Fruit fly (Drosophila melanogaster) whole organism, prepupa: Measurements from ENCODE around the gene CG13676.

Experiments used
- CG10631 ChIP-seq: fragments of 200-800 bp; sonication (Bioruptor generic); optimal IDR thresholded peaks from 2 replicates; lab custom pipeline; 2016; ENCODE audit warnings: missing biosample characterization, missing genetic modification characterization
- CG10669 ChIP-seq: fragments of 200-800 bp; sonication (Bioruptor generic); optimal IDR thresholded peaks from 3 replicates; lab custom pipeline; 2018; ENCODE audit warnings: missing biosample characterization, mild to moderate bottlenecking, missing genetic modification characterization, moderate library complexity
- CG11762 ChIP-seq: fragments of 200-800 bp; sonication (Bioruptor generic); optimal IDR thresholded peaks from 3 replicates; lab custom pipeline; 2016; ENCODE audit warnings: missing biosample characterization, missing genetic modification characterization; ENCODE audit not compliant: insufficient read depth
- CG15336 ChIP-seq: fragments of 200-800 bp; sonication (Bioruptor generic); IDR thresholded peaks from 2 replicates; pipeline ENCODE4 v1.3.6; 2022; ENCODE audit warnings: missing biosample characterization, missing genetic modification characterization
- CG16779 ChIP-seq: fragments of 200-800 bp; sonication (Bioruptor generic); optimal IDR thresholded peaks from 3 replicates; lab custom pipeline; 2017; ENCODE audit warnings: missing biosample characterization, mild to moderate bottlenecking, missing genetic modification characterization
- CG3032 ChIP-seq: fragments of 200-800 bp; optimal IDR thresholded peaks from 2 replicates; lab custom pipeline; 2019; ENCODE audit warnings: missing biosample characterization, mild to moderate bottlenecking, missing genetic modification characterization, moderate library complexity
- CG31627 ChIP-seq: fragments of 200-800 bp; sonication (Bioruptor generic); optimal IDR thresholded peaks from 3 replicates; lab custom pipeline; 2016; ENCODE audit warnings: missing biosample characterization, missing genetic modification characterization
- CG34406 ChIP-seq: fragments of 200-800 bp; sonication (Bioruptor generic); optimal IDR thresholded peaks from 3 replicates; lab custom pipeline; 2016; ENCODE audit warnings: missing biosample characterization, missing genetic modification characterization
- CG3919 ChIP-seq: fragments of 200-800 bp; sonication (Bioruptor generic); optimal IDR thresholded peaks from 3 replicates; lab custom pipeline; 2016; ENCODE audit warnings: missing biosample characterization, missing genetic modification characterization
- CG6276 ChIP-seq: fragments of 200-800 bp; sonication (Bioruptor generic); optimal IDR thresholded peaks from 2 replicates; lab custom pipeline; 2017; ENCODE audit warnings: missing biosample characterization, mild to moderate bottlenecking, missing genetic modification characterization
- CG6792 ChIP-seq: fragments of 200-800 bp; sonication (Bioruptor generic); optimal IDR thresholded peaks from 3 replicates; lab custom pipeline; 2016; ENCODE audit warnings: missing biosample characterization, missing genetic modification characterization
- CG6808 ChIP-seq: fragments of 200-800 bp; sonication (Bioruptor generic); optimal IDR thresholded peaks from 3 replicates; lab custom pipeline; 2017; ENCODE audit warnings: missing biosample characterization, missing genetic modification characterization, mild to moderate bottlenecking, moderate library complexity, missing genetic modification reagents
- CG7368 ChIP-seq: fragments of 200-800 bp; sonication (Bioruptor generic); optimal IDR thresholded peaks from 3 replicates; lab custom pipeline; 2016; ENCODE audit warnings: missing biosample characterization, missing genetic modification characterization
- CG8119 ChIP-seq: fragments of 200-800 bp; sonication (Bioruptor generic); IDR thresholded peaks from 3 replicates; pipeline ENCODE4 v1.3.6; 2022; ENCODE audit warnings: missing biosample characterization, missing genetic modification characterization
- CG8319 ChIP-seq: fragments of 200-800 bp; sonication (Bioruptor generic); optimal IDR thresholded peaks from 3 replicates; lab custom pipeline; 2016; ENCODE audit warnings: missing biosample characterization, missing genetic modification characterization
- CG9139 ChIP-seq: fragments of 200-800 bp; sonication (Bioruptor generic); optimal IDR thresholded peaks from 3 replicates; lab custom pipeline; 2017; ENCODE audit warnings: missing biosample characterization, mild to moderate bottlenecking, missing genetic modification characterization
- Eip78C ChIP-seq: fragments of 200-800 bp; sonication (Bioruptor generic); peaks from one replicate; lab custom pipeline; 2016; ENCODE audit warnings: missing biosample characterization, missing genetic modification characterization
- Eip93F ChIP-seq: fragments of 200-800 bp; sonication (Bioruptor generic); optimal IDR thresholded peaks from 2 replicates; lab custom pipeline; 2016; ENCODE audit warnings: missing biosample characterization, mild to moderate bottlenecking, missing genetic modification characterization
- Ets96B ChIP-seq: fragments of 200-800 bp; optimal IDR thresholded peaks from 2 replicates; lab custom pipeline; 2019; ENCODE audit warnings: missing biosample characterization, mild to moderate bottlenecking, missing genetic modification characterization, moderate library complexity
- Gug ChIP-seq: fragments of 200-800 bp; sonication (Bioruptor generic); IDR thresholded peaks from 2 replicates; pipeline ENCODE4 v1.3.6; 2022; ENCODE audit warnings: missing biosample characterization, missing genetic modification characterization
- Hr38 ChIP-seq: sonication (Bioruptor generic); optimal IDR thresholded peaks from 2 replicates; lab custom pipeline; 2016; ENCODE audit warnings: missing biosample characterization, missing genetic modification characterization
- Hr39 ChIP-seq: fragments of 200-800 bp; sonication (Bioruptor generic); optimal IDR thresholded peaks from 2 replicates; lab custom pipeline; 2016; ENCODE audit warnings: missing biosample characterization, missing genetic modification characterization
- Hr4 ChIP-seq: fragments of 200-800 bp; sonication (Bioruptor generic); optimal IDR thresholded peaks from 3 replicates; lab custom pipeline; 2016; ENCODE audit warnings: missing biosample characterization, missing genetic modification characterization
- OdsH ChIP-seq: fragments of 200-800 bp; sonication (Bioruptor generic); optimal IDR thresholded peaks from 3 replicates; lab custom pipeline; 2016; ENCODE audit warnings: missing biosample characterization, missing genetic modification characterization
- Sox102F ChIP-seq: fragments of 200-800 bp; sonication (Bioruptor generic); optimal IDR thresholded peaks from 2 replicates; lab custom pipeline; 2016; ENCODE audit warnings: missing biosample characterization, mild to moderate bottlenecking, missing genetic modification characterization
- achi ChIP-seq: fragments of 200-800 bp; sonication (Bioruptor generic); optimal IDR thresholded peaks from 3 replicates; lab custom pipeline; 2016; ENCODE audit warnings: missing biosample characterization, missing genetic modification characterization
- dac ChIP-seq: fragments of 200-800 bp; sonication (Bioruptor generic); optimal IDR thresholded peaks from 2 replicates; lab custom pipeline; 2017; ENCODE audit warnings: missing biosample characterization, mild to moderate bottlenecking, missing genetic modification characterization
- dsx ChIP-seq: fragments of 200-800 bp; optimal IDR thresholded peaks from 3 replicates; lab custom pipeline; 2019; ENCODE audit warnings: missing biosample characterization, mild to moderate bottlenecking, missing genetic modification characterization, moderate library complexity; ENCODE audit not compliant: poor library complexity, severe bottlenecking
- eg ChIP-seq: fragments of 200-800 bp; sonication (Bioruptor generic); IDR thresholded peaks from 3 replicates; pipeline ENCODE4 v1.3.6; 2022; ENCODE audit warnings: missing biosample characterization, missing genetic modification characterization
- esn ChIP-seq: fragments of 200-800 bp; sonication (Bioruptor generic); optimal IDR thresholded peaks from 2 replicates; lab custom pipeline; 2016; ENCODE audit warnings: missing biosample characterization, mild to moderate bottlenecking, missing genetic modification characterization, moderate library complexity
- fd85E ChIP-seq: fragments of 200-800 bp; sonication (Bioruptor generic); optimal IDR thresholded peaks from 3 replicates; lab custom pipeline; 2016; ENCODE audit warnings: missing biosample characterization, missing genetic modification characterization
- fkh ChIP-seq: fragments of 200-800 bp; sonication (Bioruptor generic); optimal IDR thresholded peaks from 3 replicates; lab custom pipeline; 2017; ENCODE audit warnings: missing biosample characterization, mild to moderate bottlenecking, missing genetic modification characterization, moderate library complexity
- lz ChIP-seq: fragments of 200-800 bp; sonication (Bioruptor generic); optimal IDR thresholded peaks from 3 replicates; lab custom pipeline; 2016; ENCODE audit warnings: missing biosample characterization, missing genetic modification characterization
- spab ChIP-seq: fragments of 200-800 bp; sonication (Bioruptor generic); optimal IDR thresholded peaks from 2 replicates; lab custom pipeline; 2017; ENCODE audit warnings: missing biosample characterization, mild to moderate bottlenecking, missing genetic modification characterization, missing genetic modification reagents
- ss ChIP-seq, 2 experiments: fragments of 200-800 bp; sonication (Bioruptor generic); optimal IDR thresholded peaks; 2 replicates in 1 of 2; 3 replicates in 1 of 2; lab custom pipeline; 2017 to 2018; ENCODE audit warnings: mild to moderate bottlenecking in 2 of 2, missing biosample characterization in 2 of 2, missing genetic modification characterization in 2 of 2, moderate library complexity in 1 of 2
- topi ChIP-seq: fragments of 200-800 bp; sonication (Bioruptor generic); optimal IDR thresholded peaks from 3 replicates; lab custom pipeline; 2016; ENCODE audit warnings: missing biosample characterization, missing genetic modification characterization
- vri ChIP-seq: fragments of 200-800 bp; sonication (Bioruptor generic); optimal IDR thresholded peaks from 3 replicates; lab custom pipeline; 2016; ENCODE audit warnings: missing biosample characterization, mild to moderate bottlenecking, missing genetic modification characterization

CG13676 gene

DNA sequence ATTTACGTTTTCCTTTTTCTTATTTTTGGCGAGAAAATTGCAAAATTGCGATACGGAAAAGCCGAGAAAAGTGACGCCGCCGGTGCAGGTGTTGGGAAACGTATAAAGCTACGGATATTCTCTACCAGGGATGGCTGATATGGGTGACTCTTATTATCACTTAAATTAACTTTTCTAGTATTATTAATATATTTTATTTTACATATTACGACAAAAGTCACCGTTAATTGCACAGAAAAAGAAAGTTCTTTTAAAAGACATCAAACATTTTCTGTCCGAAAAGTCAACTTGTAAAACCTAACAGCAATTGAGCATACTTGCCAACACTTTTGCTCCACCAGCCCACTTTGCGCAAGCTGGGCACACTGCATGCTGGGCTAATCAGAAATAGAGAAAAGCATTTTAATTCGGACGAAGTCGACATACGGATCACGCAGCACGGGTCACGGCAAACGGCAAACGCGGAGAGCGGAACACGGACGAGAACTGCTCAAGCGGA is 23.9 kb downstream of the CG13676 start, which contains the start of the genes Cds and Uba2 (continued):
- peak; percentile 91 for TF ChIP-seq achi (GFP tag; lab: Kevin White, UChicago)
- TF ChIP-seq vri (GFP tag; lab: Kevin White, UChicago) = peak; percentile 85
- TF ChIP-seq CG9139 (GFP tag; lab: Kevin White, UChicago) = peak; percentile 71
- peak; percentile 71 for TF ChIP-seq dsx
- peak; percentile 94 for TF ChIP-seq CG10631 (GFP tag; lab: Kevin White, UChicago)
- peak; percentile 83 for TF ChIP-seq CG6792 (GFP tag; lab: Kevin White, UChicago)
- TF ChIP-seq ss (GFP tag; optimal IDR thresholded peaks at IDR 0.05; lab: Kevin White, UChicago) = peak in 1 of 2 experiments; percentile 85
- peak; percentile 85 for TF ChIP-seq Gug
- peak; percentile 78 for TF ChIP-seq topi
- TF ChIP-seq CG34406 (GFP tag; lab: Kevin White, UChicago) = peak; percentile 88
- TF ChIP-seq CG3919 (GFP tag; lab: Kevin White, UChicago) = peak; percentile 90
- TF ChIP-seq Sox102F = peak; percentile 81
- TF ChIP-seq spab (GFP tag; lab: Kevin White, UChicago) = no peak
- peak; percentile 87 for TF ChIP-seq lz (GFP tag; lab: Kevin White, UChicago)
- TF ChIP-seq CG6276 = no peak
- peak; percentile 82 for TF ChIP-seq CG8319
- no peak for TF ChIP-seq CG6808 (GFP tag; lab: Kevin White, UChicago)
- TF ChIP-seq CG3032 (tag; lab: Kevin White, UChicago) = peak; percentile 87
- peak; percentile 77 for TF ChIP-seq CG16779 (tag; lab: Kevin White, UChicago)
- peak; percentile 72 for TF ChIP-seq CG7368 (GFP tag; lab: Kevin White, UChicago)
- TF ChIP-seq Ets96B (tag; lab: Kevin White, UChicago) = peak; percentile 82
- peak; percentile 86 for TF ChIP-seq CG15336 (GFP tag; lab: Robert Waterston, UW)
- TF ChIP-seq, all 60 proteins: peak for 50

DNA sequence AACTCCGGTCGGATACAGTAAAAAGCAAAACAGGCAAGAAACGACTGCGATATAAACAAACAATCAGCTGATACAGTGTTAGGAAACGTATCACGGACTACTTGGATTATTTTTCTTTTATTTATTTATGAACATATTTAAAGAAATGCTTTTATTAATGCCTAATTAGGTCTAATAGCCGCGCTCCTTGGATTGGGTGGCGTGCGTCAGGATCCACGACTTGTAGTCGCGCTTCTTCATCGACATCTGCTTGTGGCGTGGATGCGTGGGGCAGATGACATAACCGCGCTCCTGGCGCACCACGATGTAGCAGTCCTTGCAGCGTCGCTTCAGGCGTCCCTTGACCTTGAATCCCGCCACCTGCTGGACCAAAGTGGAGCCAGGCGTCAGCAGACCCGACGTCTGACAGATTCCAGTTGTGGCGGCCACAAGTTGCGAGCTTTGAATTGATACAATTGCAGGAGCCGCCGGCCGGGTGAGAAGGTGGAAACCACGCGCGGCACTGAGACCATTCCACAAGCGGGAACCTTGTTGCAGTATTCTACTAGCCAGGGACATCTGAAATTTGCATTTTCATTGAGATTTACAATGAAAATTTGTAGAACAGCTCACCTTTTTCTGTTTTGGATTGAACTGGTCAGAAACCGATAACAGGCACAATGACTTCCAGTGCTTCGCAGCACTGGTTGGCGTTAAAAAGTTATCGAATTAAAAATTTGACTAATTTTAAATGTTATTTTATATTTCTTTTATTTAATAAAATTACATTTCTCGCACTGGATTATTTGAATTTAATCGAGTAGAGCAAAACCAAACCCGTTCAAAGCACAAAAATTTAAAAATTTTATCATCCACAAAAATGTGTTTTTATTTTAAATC is 26.9 kb downstream of the CG13676 start, which contains the start of the genes CG7550 and mRpL36:
Gene CG7550 (minus strand): TSS at position 51 of the 879 bp plus-strand sequence.
Gene mRpL36 (minus strand): TSS at position 652 of the 879 bp plus-strand sequence.
- TF ChIP-seq CG6808 (GFP tag; lab: Kevin White, UChicago) (no peak), vri (GFP tag; lab: Kevin White, UChicago) (peak; percentile 24), dac (GFP tag; lab: Kevin White, UChicago) (no peak), CG9139 (GFP tag; lab: Kevin White, UChicago) (no peak), Sox102F (no peak), fkh (GFP tag; lab: Kevin White, UChicago) (peak; percentile 37), Hr38 (GFP tag; lab: Kevin White, UChicago) (no peak), Hr39 (GFP tag; lab: Kevin White, UChicago) (no peak), esn (GFP tag; lab: Kevin White, UChicago) (peak; percentile 49), eg (GFP tag; lab: Robert Waterston, UW) (no peak)

DNA sequence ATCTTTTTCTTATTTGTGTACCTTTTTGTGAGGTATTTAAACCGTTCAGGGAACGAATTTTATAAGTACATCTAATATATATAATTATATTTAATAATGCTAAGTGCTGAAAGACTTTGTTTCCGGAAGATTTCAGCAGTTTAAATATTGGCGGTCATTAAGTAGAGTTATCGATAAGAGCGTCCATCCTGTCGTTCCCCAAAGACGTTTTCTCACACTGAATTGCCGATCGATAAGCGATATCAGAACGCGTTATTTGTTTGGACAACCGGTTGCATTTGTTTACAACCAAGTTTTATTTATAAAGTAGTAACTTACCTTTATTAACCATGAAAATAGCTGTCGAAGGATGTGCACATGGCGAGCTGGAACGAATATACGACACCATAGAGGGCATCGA is 30.0 kb downstream of the CG13676 start, which contains the start of gene ldbr:
Gene ldbr (plus strand): TSS at position 238 of the 400 bp plus-strand sequence.
- TF ChIP-seq Ets96B (tag; lab: Kevin White, UChicago) (no peak), Hr4 (no peak), Eip78C (GFP tag; lab: Kevin White, UChicago) (no peak), fd85E (GFP tag; lab: Kevin White, UChicago) (no peak), CG10669 (GFP tag; lab: Kevin White, UChicago) (no peak), esn (GFP tag; lab: Kevin White, UChicago) (peak; percentile 50), ss (GFP tag; optimal IDR thresholded peaks at IDR 0.05; lab: Kevin White, UChicago) (no peak), OdsH (no peak), CG11762 (GFP tag; lab: Kevin White, UChicago) (no peak), Eip93F (GFP tag; lab: Kevin White, UChicago) (no peak), fkh (GFP tag; lab: Kevin White, UChicago) (peak; percentile 91), Hr38 (GFP tag; lab: Kevin White, UChicago) (no peak), dac (GFP tag; lab: Kevin White, UChicago) (no peak), CG31627 (GFP tag; lab: Kevin White, UChicago) (no peak), vri (GFP tag; lab: Kevin White, UChicago) (peak; percentile 41), CG8119 (GFP tag; lab: Robert Waterston, UW) (no peak)
